Worm (Caenorhabditis elegans) whole organism, late embryonic: ENCODE data around the gene T02D1.4.

Experiments used
- C08G9.2 ChIP-seq: sonication (generic microtip); optimal IDR thresholded peaks from 2 replicates; lab custom pipeline; 2016; ENCODE audit warnings: mild to moderate bottlenecking, missing genetic modification characterization, moderate library complexity, missing compliant biosample characterization
- C38D4.7 ChIP-seq: fragments of 200-800 bp; sonication (Bioruptor generic); optimal IDR thresholded peaks from 2 replicates; lab custom pipeline; 2018; ENCODE audit warnings: mild to moderate bottlenecking, missing genetic modification characterization, moderate library complexity, missing compliant biosample characterization
- F13H6.1 ChIP-seq: sonication (generic microtip); optimal IDR thresholded peaks from 2 replicates; lab custom pipeline; 2016; ENCODE audit warnings: missing genetic modification characterization, missing compliant biosample characterization
- Y22D7AL.16 ChIP-seq: sonication (generic microtip); optimal IDR thresholded peaks from 2 replicates; lab custom pipeline; 2016; ENCODE audit warnings: missing genetic modification characterization, missing compliant biosample characterization
- ahr-1 ChIP-seq: sonication (generic microtip); optimal IDR thresholded peaks from 2 replicates; lab custom pipeline; 2016; ENCODE audit warnings: missing genetic modification characterization, missing compliant biosample characterization
- ceh-14 ChIP-seq: sonication (generic microtip); optimal IDR thresholded peaks from 2 replicates; lab custom pipeline; 2016; ENCODE audit warnings: missing genotype, missing genetic modification characterization, missing compliant biosample characterization
- ceh-18 ChIP-seq: sonication (generic microtip); optimal IDR thresholded peaks from 2 replicates; lab custom pipeline; 2016; ENCODE audit warnings: missing genetic modification characterization, missing compliant biosample characterization
- ceh-2 ChIP-seq: sonication (generic microtip); optimal IDR thresholded peaks from 2 replicates; lab custom pipeline; 2016; ENCODE audit warnings: missing genotype, missing genetic modification characterization, missing compliant biosample characterization
- ceh-22 ChIP-seq: sonication (generic microtip); optimal IDR thresholded peaks from 2 replicates; lab custom pipeline; 2017; ENCODE audit warnings: missing biosample characterization, missing genetic modification characterization
- ceh-31 ChIP-seq: sonication (generic microtip); optimal IDR thresholded peaks from 2 replicates; lab custom pipeline; 2016; ENCODE audit warnings: missing genetic modification characterization, missing compliant biosample characterization
- ceh-34 ChIP-seq: sonication (generic microtip); optimal IDR thresholded peaks from 2 replicates; lab custom pipeline; 2016; ENCODE audit warnings: mild to moderate bottlenecking, missing genetic modification characterization, missing compliant biosample characterization
- ceh-45 ChIP-seq: fragments of 200-800 bp; sonication (Bioruptor generic); IDR thresholded peaks from 2 replicates; pipeline ENCODE4 v1.3.6; 2022; ENCODE audit warnings: missing genetic modification reagents, missing genetic modification characterization, missing compliant biosample characterization
- ceh-48 ChIP-seq: sonication (generic microtip); optimal IDR thresholded peaks from 2 replicates; lab custom pipeline; 2016; ENCODE audit warnings: missing genetic modification characterization, inconsistent platforms, missing compliant biosample characterization
- ceh-6 ChIP-seq: fragments of 200-800 bp; sonication (Bioruptor generic); optimal IDR thresholded peaks from 2 replicates; lab custom pipeline; 2018; ENCODE audit warnings: mild to moderate bottlenecking, missing genetic modification characterization, missing compliant biosample characterization
- che-1 ChIP-seq: sonication (generic microtip); optimal IDR thresholded peaks from 2 replicates; lab custom pipeline; 2016; ENCODE audit warnings: mild to moderate bottlenecking, missing genetic modification characterization, missing compliant biosample characterization
- elt-4 ChIP-seq: sonication (generic microtip); optimal IDR thresholded peaks from 2 replicates; lab custom pipeline; 2016; ENCODE audit warnings: missing genetic modification characterization, missing compliant biosample characterization
- eyg-1 ChIP-seq: sonication (generic microtip); optimal IDR thresholded peaks from 2 replicates; lab custom pipeline; 2016; ENCODE audit warnings: missing genotype, missing genetic modification characterization, missing compliant biosample characterization
- fax-1 ChIP-seq: sonication (generic microtip); optimal IDR thresholded peaks from 2 replicates; lab custom pipeline; 2016; ENCODE audit warnings: missing genotype, missing genetic modification characterization, missing compliant biosample characterization
- gmeb-2 ChIP-seq: sonication (generic microtip); optimal IDR thresholded peaks from 2 replicates; lab custom pipeline; 2016; ENCODE audit warnings: missing genetic modification characterization, inconsistent platforms, missing compliant biosample characterization
- hlh-13 ChIP-seq: fragments of 200-800 bp; sonication (Bioruptor generic); optimal IDR thresholded peaks from 2 replicates; lab custom pipeline; 2018; ENCODE audit warnings: mild to moderate bottlenecking, missing genetic modification characterization, missing compliant biosample characterization
- hlh-6 ChIP-seq: sonication (generic microtip); optimal IDR thresholded peaks from 2 replicates; lab custom pipeline; 2016; ENCODE audit warnings: missing genotype, missing genetic modification characterization, missing compliant biosample characterization
- hlh-8 ChIP-seq: sonication (generic microtip); optimal IDR thresholded peaks from 2 replicates; lab custom pipeline; 2016; ENCODE audit warnings: missing genotype, missing genetic modification characterization, missing compliant biosample characterization
- lin-11 ChIP-seq: fragments of 200-800 bp; sonication (Bioruptor generic); optimal IDR thresholded peaks from 2 replicates; lab custom pipeline; 2018; ENCODE audit warnings: mild to moderate bottlenecking, missing genetic modification characterization, missing compliant biosample characterization
- madf-2 ChIP-seq: sonication (generic microtip); optimal IDR thresholded peaks from 2 replicates; lab custom pipeline; 2017; ENCODE audit warnings: missing genetic modification characterization, missing compliant biosample characterization
- mec-3 ChIP-seq: sonication (generic microtip); optimal IDR thresholded peaks from 2 replicates; lab custom pipeline; 2016; ENCODE audit warnings: borderline replicate concordance, missing genetic modification characterization, missing compliant biosample characterization
- nhr-232 ChIP-seq: sonication (generic microtip); optimal IDR thresholded peaks from 2 replicates; lab custom pipeline; 2016; ENCODE audit warnings: missing genetic modification characterization, missing compliant biosample characterization
- odd-2 ChIP-seq: sonication (generic microtip); optimal IDR thresholded peaks from 2 replicates; lab custom pipeline; 2017; ENCODE audit warnings: antibody characterized with exemption, mild to moderate bottlenecking, missing genetic modification characterization, missing compliant biosample characterization
- pat-9 ChIP-seq: fragments of 200-800 bp; sonication (Bioruptor generic); optimal IDR thresholded peaks from 2 replicates; lab custom pipeline; 2018; ENCODE audit warnings: mild to moderate bottlenecking, missing genetic modification characterization, moderate library complexity, missing compliant biosample characterization
- pha-2 ChIP-seq: sonication (generic microtip); optimal IDR thresholded peaks from 2 replicates; lab custom pipeline; 2017; ENCODE audit warnings: mild to moderate bottlenecking, missing genetic modification characterization, missing compliant biosample characterization
- pqm-1 ChIP-seq: sonication (generic microtip); optimal IDR thresholded peaks from 2 replicates; lab custom pipeline; 2016; ENCODE audit warnings: missing genetic modification characterization, missing compliant biosample characterization
- ref-2 ChIP-seq: sonication (generic microtip); optimal IDR thresholded peaks from 2 replicates; lab custom pipeline; 2016; ENCODE audit warnings: missing genetic modification characterization, missing compliant biosample characterization
- rnt-1 ChIP-seq: sonication (generic microtip); optimal IDR thresholded peaks from 2 replicates; lab custom pipeline; 2016; ENCODE audit warnings: missing genetic modification characterization, missing compliant biosample characterization
- sox-2 ChIP-seq: fragments of 200-800 bp; sonication (Bioruptor generic); IDR thresholded peaks from 2 replicates; pipeline ENCODE4 v1.3.6; 2022; ENCODE audit warnings: missing genetic modification reagents, missing genetic modification characterization, missing compliant biosample characterization
- sox-4 ChIP-seq: sonication (generic microtip); optimal IDR thresholded peaks from 2 replicates; lab custom pipeline; 2017; ENCODE audit warnings: mild to moderate bottlenecking, missing genetic modification characterization, inconsistent platforms, missing compliant biosample characterization
- syd-9 ChIP-seq: sonication (generic microtip); optimal IDR thresholded peaks from 2 replicates; lab custom pipeline; 2016; ENCODE audit warnings: mild to moderate bottlenecking, missing genetic modification characterization, moderate library complexity, missing compliant biosample characterization
- tbx-2 ChIP-seq: sonication (generic microtip); optimal IDR thresholded peaks from 2 replicates; lab custom pipeline; 2016; ENCODE audit warnings: missing genetic modification characterization, missing compliant biosample characterization
- unc-55 ChIP-seq: sonication (generic microtip); optimal IDR thresholded peaks from 2 replicates; lab custom pipeline; 2017; ENCODE audit warnings: missing biosample characterization, missing genetic modification reagents, missing genetic modification characterization
- unc-86 ChIP-seq: sonication (generic microtip); optimal IDR thresholded peaks from 2 replicates; lab custom pipeline; 2016; ENCODE audit warnings: missing genetic modification characterization, missing compliant biosample characterization

The T02D1.4 gene

DNA sequence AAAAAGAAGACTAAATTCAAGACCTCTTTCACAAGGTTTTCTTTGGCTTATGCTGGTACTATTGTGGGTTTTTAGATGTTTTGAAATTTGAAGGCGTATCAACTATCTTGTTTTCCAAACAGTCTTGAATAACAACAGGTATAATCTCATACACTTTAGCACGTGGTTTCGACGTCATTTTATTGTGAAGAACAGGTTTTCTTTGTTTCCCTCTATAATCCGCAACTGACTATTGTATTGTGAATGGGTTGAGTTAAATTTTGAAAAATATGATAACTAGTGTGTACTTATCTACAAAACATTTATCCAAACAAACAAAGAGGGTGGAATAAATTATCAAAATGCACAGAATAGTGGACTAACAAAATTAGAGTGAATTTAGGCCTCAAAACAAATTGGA lies 41.7 kb downstream of the T02D1.4 start:
- no peak for TF ChIP-seq madf-2 (tag; lab: Kevin White, UChicago)
- TF ChIP-seq tbx-2 (tag; lab: Kevin White, UChicago) = no peak
- no peak for TF ChIP-seq sox-2
- no peak for TF ChIP-seq pha-2 (tag; lab: Kevin White, UChicago)
- TF ChIP-seq syd-9 (tag; lab: Kevin White, UChicago) = no peak
- TF ChIP-seq ceh-2 (tag; lab: Kevin White, UChicago) = no peak
- no peak for TF ChIP-seq hlh-6 (tag; lab: Kevin White, UChicago)
- TF ChIP-seq ceh-45 = no peak
- TF ChIP-seq hlh-8 (tag; lab: Kevin White, UChicago) = no peak
- no peak for TF ChIP-seq che-1 (tag; lab: Kevin White, UChicago)
- no peak for TF ChIP-seq mec-3 (tag; lab: Kevin White, UChicago)
- no peak for TF ChIP-seq unc-86 (tag; lab: Kevin White, UChicago)
- TF ChIP-seq rnt-1 (tag; lab: Kevin White, UChicago) = no peak
- no peak for TF ChIP-seq C38D4.7 (GFP tag; lab: Kevin White, UChicago)
- no peak for TF ChIP-seq ceh-6
- no peak for TF ChIP-seq ceh-18 (tag; lab: Kevin White, UChicago)
- TF ChIP-seq ceh-48 (tag; lab: Kevin White, UChicago) = no peak

DNA sequence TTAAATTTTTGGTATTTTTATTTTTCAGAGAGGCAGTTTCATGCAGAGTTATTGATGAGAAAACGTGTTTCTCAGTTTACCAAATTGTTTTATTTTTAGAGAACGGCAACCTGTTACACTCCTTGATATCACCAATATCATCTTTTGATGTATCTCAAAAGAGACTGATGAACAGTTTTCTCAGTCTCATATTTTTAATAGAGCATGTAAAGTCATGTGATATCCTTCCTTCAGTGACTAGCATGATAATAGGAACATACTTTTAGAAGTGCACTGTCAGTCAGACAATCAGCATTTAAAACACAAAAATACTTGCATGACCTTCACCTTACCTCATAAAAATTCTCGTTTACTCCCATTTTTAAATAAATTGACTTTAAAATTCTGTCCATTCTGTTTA lies 42.9 kb downstream of the T02D1.4 start, which contains the start of gene F11E6.11:
Gene F11E6.11 (plus strand): TSS at position 325 of the 400 bp plus-strand sequence.
- TF ChIP-seq pqm-1 (tag; lab: Kevin White, UChicago) = no peak
- no peak for TF ChIP-seq ceh-48 (tag; lab: Kevin White, UChicago)
- TF ChIP-seq nhr-232 (tag; lab: Kevin White, UChicago) = no peak
- TF ChIP-seq odd-2 = no peak
- TF ChIP-seq F13H6.1 (tag; lab: Kevin White, UChicago) = no peak
- TF ChIP-seq unc-55 (GFP tag; lab: Kevin White, UChicago) = no peak
- no peak for TF ChIP-seq lin-11
- no peak for TF ChIP-seq pat-9
- no peak for TF ChIP-seq fax-1
- no peak for TF ChIP-seq che-1 (tag; lab: Kevin White, UChicago)
- TF ChIP-seq Y22D7AL.16 (tag; lab: Kevin White, UChicago) = no peak
- TF ChIP-seq C08G9.2 (tag; lab: Kevin White, UChicago) = no peak
- TF ChIP-seq eyg-1 = no peak
- no peak for TF ChIP-seq ahr-1 (tag; lab: Kevin White, UChicago)

DNA sequence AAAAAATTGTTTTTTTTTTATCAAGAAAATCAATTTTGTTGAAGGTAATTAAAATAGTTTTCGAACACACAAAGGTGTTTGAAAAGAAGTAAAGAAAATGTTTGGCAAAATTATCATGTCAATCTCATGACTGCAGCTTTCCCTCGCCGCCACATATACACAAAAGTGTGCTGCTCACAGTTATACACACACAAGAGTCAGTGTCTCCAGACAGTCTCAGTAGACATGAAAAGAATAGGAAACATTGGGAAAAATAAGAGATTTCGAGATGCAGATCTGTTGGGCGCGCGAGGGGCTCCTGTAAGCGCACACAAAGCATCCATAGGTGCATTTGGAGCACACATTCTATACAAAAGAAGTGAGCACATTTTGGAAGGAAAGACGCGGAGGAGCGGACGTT lies 48.8 kb downstream of the T02D1.4 start:
- TF ChIP-seq ceh-34 (tag; lab: Kevin White, UChicago) (no peak), C38D4.7 (GFP tag; lab: Kevin White, UChicago) (no peak), hlh-13 (GFP tag; lab: Kevin White, UChicago) (no peak), ahr-1 (tag; lab: Kevin White, UChicago) (no peak), elt-4 (tag; lab: Kevin White, UChicago) (no peak), lin-11 (no peak), mec-3 (tag; lab: Kevin White, UChicago) (no peak), ref-2 (no peak), madf-2 (tag; lab: Kevin White, UChicago) (no peak), C08G9.2 (tag; lab: Kevin White, UChicago) (no peak), ceh-31 (no peak), ceh-14 (no peak), pat-9 (no peak), ceh-22 (tag; lab: Kevin White, UChicago) (no peak), ceh-48 (tag; lab: Kevin White, UChicago) (no peak), hlh-6 (tag; lab: Kevin White, UChicago) (no peak), fax-1 (no peak), gmeb-2 (no peak), unc-55 (GFP tag; lab: Kevin White, UChicago) (no peak)

DNA sequence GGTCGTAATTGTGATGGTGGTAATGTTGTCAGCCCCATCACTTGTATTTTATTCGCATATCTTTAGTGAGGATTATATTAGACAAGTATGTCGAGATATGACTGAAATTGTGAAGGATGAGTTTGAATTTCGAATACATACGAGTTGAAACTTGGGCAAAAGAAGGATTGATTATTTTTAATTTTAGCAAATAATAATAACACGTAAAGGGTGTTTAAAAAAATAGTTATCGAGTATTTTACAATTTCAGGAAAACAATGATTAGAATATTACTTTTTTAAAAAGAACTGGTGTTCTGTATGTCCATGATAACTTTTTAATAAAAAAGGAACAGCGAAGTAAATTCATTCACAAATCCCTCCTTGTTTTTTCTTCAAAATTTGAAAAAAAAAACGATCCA lies 50.9 kb downstream of the T02D1.4 start, which contains the start of gene F11E6.8:
Gene F11E6.8 (minus strand): TSS at position 101 of the 400 bp plus-strand sequence.
- no peak for TF ChIP-seq sox-4 (tag; lab: Kevin White, UChicago)
